Fruit fly (Drosophila melanogaster): ENCODE data around the gene CG7322.

The CG7322 gene

dm6 chrX:18848338-18849021, 9.1 kb downstream of the CG7322 start, which contains the start of gene shop (continued):
- TF ChIP-seq ken (GFP tag; IDR thresholded peaks at IDR 0.05) (peak; percentile 60; the same call in 1 of the 3 replicates), Gug (GFP tag; IDR thresholded peaks at IDR 0.05) (peak; percentile 76), CG30431 (GFP tag; optimal IDR thresholded peaks at IDR 0.05) (peak; percentile 59), CG15011 (GFP tag; optimal IDR thresholded peaks at IDR 0.05) (peak; percentile 83), cwo (GFP tag; optimal IDR thresholded peaks at IDR 0.05) (peak; percentile 82), CG10959 (GFP tag; IDR thresholded peaks at IDR 0.05) (peak; percentile 16; the same call in 1 of the 2 replicates), Dll (GFP tag; IDR thresholded peaks at IDR 0.05; ENCODE audit: partially characterized antibody) (peak; percentile 59; the same call in 2 of the 4 replicates), CG3995 (GFP tag; optimal IDR thresholded peaks at IDR 0.05) (peak; percentile 50), CG17912 (GFP tag; optimal IDR thresholded peaks at IDR 0.05) (peak; percentile 72), CHES-1-like (GFP tag; optimal IDR thresholded peaks at IDR 0.05) (peak; percentile 52), salm (tag; optimal IDR thresholded peaks at IDR 0.05) (peak; percentile 75), CG3407 (GFP tag; optimal IDR thresholded peaks at IDR 0.05) (peak; percentile 61), jigr1 (GFP tag; IDR thresholded peaks at IDR 0.05) (no peak), CG17612 (GFP tag; IDR thresholded peaks at IDR 0.05) (0 out of 2 replicates have a peak, but pooled peaks have one; percentile 51), run (tag; optimal IDR thresholded peaks at IDR 0.05) (peak; percentile 66), CG6175 (GFP tag; IDR thresholded peaks at IDR 0.05) (peak; percentile 56; the same call in 1 of the 3 replicates), amos (GFP tag; IDR thresholded peaks at IDR 0.05; ENCODE audit: partially characterized antibody) (peak; percentile 62; the same call in 1 of the 2 replicates), CG12299 (tag; optimal IDR thresholded peaks at IDR 0.05) (peak; percentile 78), CG2199 (GFP tag; IDR thresholded peaks at IDR 0.05) (no peak), CG10274 (GFP tag; optimal IDR thresholded peaks at IDR 0.05) (peak; percentile 76), cas (GFP tag; IDR thresholded peaks at IDR 0.05) (no peak), dan (GFP tag; IDR thresholded peaks at IDR 0.05) (no peak), CG10565 (GFP tag; optimal IDR thresholded peaks at IDR 0.05) (peak; percentile 20), Blimp-1 (GFP tag; optimal IDR thresholded peaks at IDR 0.05) (peak; percentile 76), tna (GFP tag; IDR thresholded peaks at IDR 0.05; ENCODE audit: partially characterized antibody) (peak; percentile 12; the same call in 1 of the 2 replicates), CG10366 (GFP tag; IDR thresholded peaks at IDR 0.05) (peak; percentile 67), tap (tag; optimal IDR thresholded peaks at IDR 0.05) (peak; percentile 72), Ets65A (GFP tag) (peak; percentile 97), CG17829 (tag; optimal IDR thresholded peaks at IDR 0.05) (peak; percentile 85), Atf6 (GFP tag; IDR thresholded peaks at IDR 0.05) (peak; percentile 69), CG10543 (GFP tag; optimal IDR thresholded peaks at IDR 0.05) (peak; percentile 89), CG2116 (GFP tag; optimal IDR thresholded peaks at IDR 0.05) (peak; percentile 48), tx (GFP tag; optimal IDR thresholded peaks at IDR 0.05) (peak; percentile 66), Oli (tag; optimal IDR thresholded peaks at IDR 0.05) (peak; percentile 91), CG34422 (GFP tag; IDR thresholded peaks at IDR 0.05) (peak; percentile 96), GATAe (GFP tag; conservative IDR thresholded peaks at IDR 0.05) (no peak), cad (GFP tag; optimal IDR thresholded peaks at IDR 0.05) (no peak), bowl (GFP tag; IDR thresholded peaks at IDR 0.05) (peak; percentile 41; the same call in 1 of the 2 replicates), so (GFP tag; IDR thresholded peaks at IDR 0.05) (peak; percentile 83; the same call in 2 of the 3 replicates), gem (tag; optimal IDR thresholded peaks at IDR 0.05) (peak; percentile 93), Ptx1 (GFP tag; IDR thresholded peaks at IDR 0.05) (peak; percentile 80), zf30C (GFP tag; optimal IDR thresholded peaks at IDR 0.05) (no peak), Hr39 (optimal IDR thresholded peaks at IDR 0.05) (no peak), bigmax (GFP tag; optimal IDR thresholded peaks at IDR 0.05) (no peak), pfk (GFP tag; optimal IDR thresholded peaks at IDR 0.05) (no peak), Adf1 (GFP tag; IDR thresholded peaks at IDR 0.05) (no peak), CG9437 (GFP tag; optimal IDR thresholded peaks at IDR 0.05) (peak; percentile 90), H15 (GFP tag; IDR thresholded peaks at IDR 0.05) (peak; percentile 47; the same call in 1 of the 3 replicates), H2.0 (GFP tag; IDR thresholded peaks at IDR 0.05) (peak; percentile 63), Pdp1 (GFP tag; optimal IDR thresholded peaks at IDR 0.05) (peak in 1 of 2 experiments; percentile 74)
